Fruit fly (Drosophila melanogaster) whole organism, prepupa: ENCODE measurements around the gene CG11581.

ENCODE experiments used
- CG10631 ChIP-seq: fragments of 200-800 bp; sonication (Bioruptor generic); optimal IDR thresholded peaks from 2 replicates; lab custom pipeline; 2016; ENCODE audit warnings: missing biosample characterization, missing genetic modification characterization
- CG10669 ChIP-seq: fragments of 200-800 bp; sonication (Bioruptor generic); optimal IDR thresholded peaks from 3 replicates; lab custom pipeline; 2018; ENCODE audit warnings: missing biosample characterization, mild to moderate bottlenecking, missing genetic modification characterization, moderate library complexity
- CG11294 ChIP-seq: fragments of 200-800 bp; sonication (Bioruptor generic); IDR thresholded peaks from 2 replicates; pipeline ENCODE4 v1.3.6; 2022; ENCODE audit warnings: missing biosample characterization, missing genetic modification characterization
- CG11762 ChIP-seq: fragments of 200-800 bp; sonication (Bioruptor generic); optimal IDR thresholded peaks from 3 replicates; lab custom pipeline; 2016; ENCODE audit warnings: missing biosample characterization, missing genetic modification characterization; ENCODE audit not compliant: insufficient read depth
- CG15336 ChIP-seq: fragments of 200-800 bp; sonication (Bioruptor generic); IDR thresholded peaks from 2 replicates; pipeline ENCODE4 v1.3.6; 2022; ENCODE audit warnings: missing biosample characterization, missing genetic modification characterization
- CG16779 ChIP-seq: fragments of 200-800 bp; sonication (Bioruptor generic); optimal IDR thresholded peaks from 3 replicates; lab custom pipeline; 2017; ENCODE audit warnings: missing biosample characterization, mild to moderate bottlenecking, missing genetic modification characterization
- CG3032 ChIP-seq: fragments of 200-800 bp; optimal IDR thresholded peaks from 2 replicates; lab custom pipeline; 2019; ENCODE audit warnings: missing biosample characterization, mild to moderate bottlenecking, missing genetic modification characterization, moderate library complexity
- CG31627 ChIP-seq: fragments of 200-800 bp; sonication (Bioruptor generic); optimal IDR thresholded peaks from 3 replicates; lab custom pipeline; 2016; ENCODE audit warnings: missing biosample characterization, missing genetic modification characterization
- CG32006 ChIP-seq: fragments of 200-800 bp; sonication (Bioruptor generic); optimal IDR thresholded peaks from 3 replicates; lab custom pipeline; 2017; ENCODE audit warnings: missing biosample characterization, mild to moderate bottlenecking, missing genetic modification characterization
- CG34406 ChIP-seq: fragments of 200-800 bp; sonication (Bioruptor generic); optimal IDR thresholded peaks from 3 replicates; lab custom pipeline; 2016; ENCODE audit warnings: missing biosample characterization, missing genetic modification characterization
- CG3919 ChIP-seq: fragments of 200-800 bp; sonication (Bioruptor generic); optimal IDR thresholded peaks from 3 replicates; lab custom pipeline; 2016; ENCODE audit warnings: missing biosample characterization, missing genetic modification characterization
- CG4318 ChIP-seq: fragments of 200-800 bp; sonication (Bioruptor generic); optimal IDR thresholded peaks from 3 replicates; lab custom pipeline; 2017; ENCODE audit warnings: missing biosample characterization, mild to moderate bottlenecking, missing genetic modification characterization
- CG6163 ChIP-seq: fragments of 200-800 bp; sonication (Bioruptor generic); IDR thresholded peaks from 3 replicates; pipeline ENCODE4 v1.3.6; 2022; ENCODE audit warnings: missing biosample characterization, missing genetic modification characterization
- CG6792 ChIP-seq: fragments of 200-800 bp; sonication (Bioruptor generic); optimal IDR thresholded peaks from 3 replicates; lab custom pipeline; 2016; ENCODE audit warnings: missing biosample characterization, missing genetic modification characterization
- CG6808 ChIP-seq: fragments of 200-800 bp; sonication (Bioruptor generic); optimal IDR thresholded peaks from 3 replicates; lab custom pipeline; 2017; ENCODE audit warnings: missing biosample characterization, missing genetic modification characterization, mild to moderate bottlenecking, moderate library complexity, missing genetic modification reagents
- CG6854 ChIP-seq: fragments of 200-800 bp; sonication (Bioruptor generic); optimal IDR thresholded peaks from 2 replicates; lab custom pipeline; 2017; ENCODE audit warnings: missing biosample characterization, mild to moderate bottlenecking, missing genetic modification characterization
- CG7368 ChIP-seq: fragments of 200-800 bp; sonication (Bioruptor generic); optimal IDR thresholded peaks from 3 replicates; lab custom pipeline; 2016; ENCODE audit warnings: missing biosample characterization, missing genetic modification characterization
- CG8319 ChIP-seq: fragments of 200-800 bp; sonication (Bioruptor generic); optimal IDR thresholded peaks from 3 replicates; lab custom pipeline; 2016; ENCODE audit warnings: missing biosample characterization, missing genetic modification characterization
- CG8632 ChIP-seq: fragments of 200-800 bp; sonication (Bioruptor generic); optimal IDR thresholded peaks from 3 replicates; lab custom pipeline; 2016; ENCODE audit warnings: missing biosample characterization, missing genetic modification characterization
- CG9139 ChIP-seq: fragments of 200-800 bp; sonication (Bioruptor generic); optimal IDR thresholded peaks from 3 replicates; lab custom pipeline; 2017; ENCODE audit warnings: missing biosample characterization, mild to moderate bottlenecking, missing genetic modification characterization
- Eip75B ChIP-seq: fragments of 200-800 bp; sonication (Bioruptor generic); optimal IDR thresholded peaks from 3 replicates; lab custom pipeline; 2016; ENCODE audit warnings: missing biosample characterization, missing genetic modification characterization
- Eip78C ChIP-seq: fragments of 200-800 bp; sonication (Bioruptor generic); peaks from one replicate; lab custom pipeline; 2016; ENCODE audit warnings: missing biosample characterization, missing genetic modification characterization
- Ets21C ChIP-seq: fragments of 200-800 bp; sonication (Bioruptor generic); optimal IDR thresholded peaks from 3 replicates; lab custom pipeline; 2016; ENCODE audit warnings: missing biosample characterization, missing genetic modification characterization
- Ets96B ChIP-seq: fragments of 200-800 bp; optimal IDR thresholded peaks from 2 replicates; lab custom pipeline; 2019; ENCODE audit warnings: missing biosample characterization, mild to moderate bottlenecking, missing genetic modification characterization, moderate library complexity
- Hr39 ChIP-seq: fragments of 200-800 bp; sonication (Bioruptor generic); optimal IDR thresholded peaks from 2 replicates; lab custom pipeline; 2016; ENCODE audit warnings: missing biosample characterization, missing genetic modification characterization
- Lpt ChIP-seq: fragments of 200-800 bp; sonication (Bioruptor generic); optimal IDR thresholded peaks from 3 replicates; lab custom pipeline; 2016; ENCODE audit warnings: missing biosample characterization, missing genetic modification characterization
- Met ChIP-seq: fragments of 200-800 bp; sonication (Bioruptor generic); optimal IDR thresholded peaks from 3 replicates; lab custom pipeline; 2016; ENCODE audit warnings: missing biosample characterization, missing genetic modification characterization
- OdsH ChIP-seq: fragments of 200-800 bp; sonication (Bioruptor generic); optimal IDR thresholded peaks from 3 replicates; lab custom pipeline; 2016; ENCODE audit warnings: missing biosample characterization, missing genetic modification characterization
- Smox ChIP-seq: fragments of 200-800 bp; sonication (Bioruptor generic); optimal IDR thresholded peaks from 3 replicates; lab custom pipeline; 2016; ENCODE audit warnings: missing biosample characterization, missing genetic modification characterization
- Sox102F ChIP-seq: fragments of 200-800 bp; sonication (Bioruptor generic); optimal IDR thresholded peaks from 2 replicates; lab custom pipeline; 2016; ENCODE audit warnings: missing biosample characterization, mild to moderate bottlenecking, missing genetic modification characterization
- Sox15 ChIP-seq: fragments of 200-800 bp; sonication (Bioruptor generic); optimal IDR thresholded peaks from 3 replicates; lab custom pipeline; 2016; ENCODE audit warnings: missing biosample characterization, missing genetic modification characterization
- acj6 ChIP-seq: fragments of 200-800 bp; sonication (Bioruptor generic); optimal IDR thresholded peaks from 3 replicates; lab custom pipeline; 2016; ENCODE audit warnings: missing biosample characterization, missing genetic modification characterization
- cyc ChIP-seq: fragments of 200-800 bp; sonication (Bioruptor generic); optimal IDR thresholded peaks from 3 replicates; lab custom pipeline; 2016; ENCODE audit warnings: missing biosample characterization, missing genetic modification characterization
- esn ChIP-seq: fragments of 200-800 bp; sonication (Bioruptor generic); optimal IDR thresholded peaks from 2 replicates; lab custom pipeline; 2016; ENCODE audit warnings: missing biosample characterization, mild to moderate bottlenecking, missing genetic modification characterization, moderate library complexity
- fd59A ChIP-seq: fragments of 200-800 bp; sonication (Bioruptor generic); optimal IDR thresholded peaks from 2 replicates; lab custom pipeline; 2017; ENCODE audit warnings: missing biosample characterization, mild to moderate bottlenecking, missing genetic modification characterization, missing genetic modification reagents
- fkh ChIP-seq: fragments of 200-800 bp; sonication (Bioruptor generic); optimal IDR thresholded peaks from 3 replicates; lab custom pipeline; 2017; ENCODE audit warnings: missing biosample characterization, mild to moderate bottlenecking, missing genetic modification characterization, moderate library complexity
- lz ChIP-seq: fragments of 200-800 bp; sonication (Bioruptor generic); optimal IDR thresholded peaks from 3 replicates; lab custom pipeline; 2016; ENCODE audit warnings: missing biosample characterization, missing genetic modification characterization
- net ChIP-seq: fragments of 200-800 bp; sonication (Bioruptor generic); optimal IDR thresholded peaks from 3 replicates; lab custom pipeline; 2016; ENCODE audit warnings: missing biosample characterization, missing genetic modification characterization
- pdm3 ChIP-seq: fragments of 200-800 bp; sonication (Bioruptor generic); optimal IDR thresholded peaks from 3 replicates; lab custom pipeline; 2016; ENCODE audit warnings: missing biosample characterization, missing genetic modification characterization
- salr ChIP-seq, 2 experiments: fragments of 200-800 bp; sonication (Bioruptor generic); optimal IDR thresholded peaks; 3 replicates each; lab custom pipeline; 2016 to 2018; ENCODE audit warnings: missing biosample characterization in 2 of 2, missing genetic modification characterization in 2 of 2, mild to moderate bottlenecking in 1 of 2
- ss ChIP-seq, 2 experiments: fragments of 200-800 bp; sonication (Bioruptor generic); optimal IDR thresholded peaks; 2 replicates in 1 of 2; 3 replicates in 1 of 2; lab custom pipeline; 2017 to 2018; ENCODE audit warnings: mild to moderate bottlenecking in 2 of 2, missing biosample characterization in 2 of 2, missing genetic modification characterization in 2 of 2, moderate library complexity in 1 of 2
- svp ChIP-seq: fragments of 200-800 bp; sonication (Bioruptor generic); peaks from one replicate; lab custom pipeline; 2016; ENCODE audit warnings: missing biosample characterization, missing genetic modification characterization
- topi ChIP-seq: fragments of 200-800 bp; sonication (Bioruptor generic); optimal IDR thresholded peaks from 3 replicates; lab custom pipeline; 2016; ENCODE audit warnings: missing biosample characterization, missing genetic modification characterization
- vri ChIP-seq: fragments of 200-800 bp; sonication (Bioruptor generic); optimal IDR thresholded peaks from 3 replicates; lab custom pipeline; 2016; ENCODE audit warnings: missing biosample characterization, mild to moderate bottlenecking, missing genetic modification characterization

CG11581 gene

DNA sequence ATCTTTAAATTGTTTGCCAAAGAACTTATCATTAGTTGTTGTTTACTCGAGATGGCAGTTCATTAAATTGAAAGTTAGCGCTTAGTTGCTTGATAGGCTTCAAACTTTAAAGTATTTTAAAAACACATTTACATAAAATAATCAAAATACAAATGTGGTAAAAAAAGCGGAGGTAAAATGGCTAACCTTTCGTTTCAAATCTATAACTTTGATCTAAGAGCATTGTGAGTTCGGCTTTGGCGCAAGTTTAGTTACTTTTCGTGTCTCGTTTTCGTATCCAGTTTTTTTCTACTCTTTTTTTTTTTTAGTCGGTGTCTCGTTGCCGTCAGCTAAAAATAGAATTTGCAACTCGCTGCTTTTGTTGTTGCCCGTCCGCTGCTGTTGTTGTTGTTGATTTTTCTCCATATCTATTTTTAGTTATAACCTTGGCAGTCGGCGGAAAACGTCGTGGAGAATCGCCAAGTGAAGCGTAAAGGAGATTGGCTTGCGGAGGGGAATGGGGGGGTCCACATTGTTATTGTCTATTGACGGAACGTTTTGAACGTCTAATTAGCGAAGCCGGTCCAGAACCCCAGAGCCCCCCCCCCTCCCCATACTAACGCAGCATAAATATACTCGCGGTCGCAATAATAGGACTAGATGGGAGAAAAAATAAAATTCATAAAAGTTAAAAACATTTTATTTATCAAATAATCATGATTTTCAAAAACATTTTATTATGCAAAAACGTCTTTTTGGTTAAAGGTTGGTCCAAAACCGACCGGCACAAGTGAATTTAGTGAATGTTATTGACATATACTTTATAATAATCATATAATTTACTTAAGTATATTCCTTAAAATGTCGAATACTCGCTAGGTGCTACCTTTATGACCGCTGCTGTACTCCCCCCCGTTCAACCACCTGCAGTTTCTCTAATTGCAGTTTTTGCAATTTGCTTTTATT is 38.1 kb downstream of the CG11581 start (continued):
- TF ChIP-seq CG7368 (GFP tag; lab: Kevin White, UChicago) (no peak), CG9139 (peak; percentile 21), CG8319 (GFP tag; lab: Kevin White, UChicago) (no peak), Eip75B (GFP tag; lab: Kevin White, UChicago) (no peak), CG3919 (peak; percentile 61), CG6792 (peak; percentile 13), Eip78C (GFP tag; lab: Kevin White, UChicago) (peak; percentile 86), CG10631 (GFP tag; lab: Kevin White, UChicago) (peak; percentile 73), svp (GFP tag; lab: Kevin White, UChicago) (no peak), Lpt (peak; percentile 64), salr (GFP tag; optimal IDR thresholded peaks at IDR 0.05; lab: Kevin White, UChicago) (peak; percentile 33 to 59), CG34406 (GFP tag; lab: Kevin White, UChicago) (peak; percentile 46), lz (peak; percentile 2), ss (GFP tag; optimal IDR thresholded peaks at IDR 0.05; lab: Kevin White, UChicago) (peak; percentile 33 to 64), fd59A (GFP tag; lab: Kevin White, UChicago) (peak; percentile 67), Sox102F (no peak), CG6854 (peak; percentile 13), Hr39 (GFP tag; lab: Kevin White, UChicago) (no peak), CG15336 (GFP tag; lab: Robert Waterston, UW) (peak; percentile 88), OdsH (GFP tag; lab: Kevin White, UChicago) (peak; percentile 71), CG6808 (GFP tag; lab: Kevin White, UChicago) (peak; percentile 71), net (peak; percentile 16), pdm3 (GFP tag; lab: Kevin White, UChicago) (peak; percentile 47), CG16779 (peak; percentile 80), CG8632 (peak; percentile 32), CG10669 (GFP tag; lab: Kevin White, UChicago) (peak; percentile 66), Sox15 (GFP tag; lab: Kevin White, UChicago) (no peak)

DNA sequence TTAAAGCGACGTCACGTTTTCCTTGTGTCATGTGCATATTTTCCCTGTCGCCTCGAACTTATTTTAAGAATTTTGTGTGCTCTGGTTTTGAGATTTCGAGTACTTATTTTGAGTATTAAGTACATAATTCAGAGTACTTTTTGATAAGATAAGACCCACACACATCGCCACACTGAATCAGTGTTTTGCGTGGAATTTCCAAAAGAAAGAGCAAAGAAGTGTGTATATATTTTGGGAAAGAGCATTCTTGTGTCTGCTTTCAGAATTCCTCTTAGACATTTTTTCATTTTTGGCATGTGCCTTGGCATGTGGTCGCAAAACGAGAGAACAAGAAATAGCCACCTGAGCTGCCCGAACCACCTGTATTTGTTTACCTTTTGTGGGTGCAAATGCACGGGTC is 39.1 kb downstream of the CG11581 start:
- TF ChIP-seq lz (peak; percentile 14), CG11762 (no peak), CG11294 (GFP tag; lab: Robert Waterston, UW) (no peak), CG3032 (tag; lab: Kevin White, UChicago) (peak; percentile 41), Ets21C (peak; percentile 6), Eip78C (GFP tag; lab: Kevin White, UChicago) (peak; percentile 66), Ets96B (peak; percentile 10), OdsH (GFP tag; lab: Kevin White, UChicago) (no peak), topi (GFP tag; lab: Kevin White, UChicago) (peak; percentile 17), CG6163 (GFP tag; lab: Robert Waterston, UW) (peak; percentile 36; the same call in 1 of the 3 replicates), Hr39 (GFP tag; lab: Kevin White, UChicago) (peak; percentile 25), Smox (peak; percentile 9), cyc (GFP tag; lab: Kevin White, UChicago) (no peak), CG4318 (GFP tag; lab: Kevin White, UChicago) (no peak), CG32006 (GFP tag; lab: Kevin White, UChicago) (peak; percentile 38), esn (GFP tag; lab: Kevin White, UChicago) (no peak), svp (GFP tag; lab: Kevin White, UChicago) (peak; percentile 80), Met (GFP tag; lab: Kevin White, UChicago) (peak; percentile 38), fkh (GFP tag; lab: Kevin White, UChicago) (peak; percentile 42), ss (GFP tag; optimal IDR thresholded peaks at IDR 0.05; lab: Kevin White, UChicago) (peak in 1 of 2 experiments; percentile 17), vri (GFP tag; lab: Kevin White, UChicago) (peak; percentile 56), CG31627 (peak; percentile 16), acj6 (GFP tag; lab: Kevin White, UChicago) (no peak), CG16779 (no peak)
